Worm (Caenorhabditis elegans): ENCODE results near the gene ltah-1.2.

DNA sequence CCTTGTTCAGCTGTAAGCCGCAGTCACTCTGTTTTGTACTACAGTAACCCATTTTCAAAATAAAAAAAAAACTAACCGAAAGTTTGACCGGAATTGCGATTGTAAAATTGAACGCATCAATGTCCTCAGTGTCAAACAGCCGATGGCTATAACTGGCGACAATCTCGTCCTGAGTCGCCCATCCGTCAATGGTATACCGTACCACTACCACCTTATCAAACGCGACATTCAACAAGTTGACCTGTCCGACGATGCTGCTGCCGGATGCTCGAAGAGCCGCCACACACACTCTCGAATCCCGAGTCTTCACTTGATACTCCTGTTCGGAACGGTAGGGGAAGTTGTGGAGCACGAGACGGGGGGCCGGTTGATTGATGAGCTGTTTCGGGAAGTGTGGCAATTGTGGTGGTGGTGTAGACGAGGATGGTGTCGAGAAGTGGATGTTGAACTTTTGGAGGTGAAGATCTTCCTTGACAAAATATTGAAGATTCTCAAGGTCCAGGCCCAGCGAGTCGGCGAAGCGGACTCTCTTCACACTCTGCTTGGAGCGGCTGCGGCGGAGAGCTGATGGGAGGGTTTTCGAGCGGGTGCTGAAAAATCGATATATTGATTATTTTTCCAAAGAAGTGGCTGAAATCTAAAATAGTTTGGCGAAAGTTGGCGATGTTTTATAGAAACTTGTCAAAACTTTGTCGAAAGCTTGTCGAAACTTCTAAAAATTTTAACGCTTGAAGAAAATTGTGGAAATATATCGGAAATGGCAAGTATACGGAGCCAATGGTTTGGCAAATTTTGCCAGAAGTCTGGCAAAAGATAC is 33.7 kb upstream of the ltah-1.2 start:
- TF ChIP-seq nhr-11 (tag; optimal IDR thresholded peaks at IDR 0.05) (no peak), pat-9 (tag; optimal IDR thresholded peaks at IDR 0.05) (no peak), ceh-9 (tag; optimal IDR thresholded peaks at IDR 0.05) (no peak), pha-4 (tag; optimal IDR thresholded peaks at IDR 0.05) (no peak)
